Fruit fly (Drosophila melanogaster): ENCODE measurements around the gene MetRS-m.

dm6 chr3R:14279311-14279998 lies 19.7 kb upstream of the MetRS-m start:
- TF ChIP-seq CTCF (optimal IDR thresholded peaks at IDR 0.05) (no peak), CG8478 (optimal IDR thresholded peaks at IDR 0.05) (no peak)
